Worm (Caenorhabditis elegans) whole organism, L2 larva: ENCODE data around the gene gck-1.

Experiments
- R02D3.7 ChIP-seq: fragments of 150-350 bp; optimal IDR thresholded peaks from 2 replicates; lab custom pipeline; 2014; ENCODE audit warnings: missing biosample characterization, missing genetic modification characterization
- ZK546.5 ChIP-seq: sonication (generic microtip); optimal IDR thresholded peaks from 2 replicates; lab custom pipeline; 2017; ENCODE audit warnings: missing biosample characterization, missing genetic modification characterization
- aly-2 ChIP-seq: fragments of 150-350 bp; optimal IDR thresholded peaks from 2 replicates; lab custom pipeline; 2014; ENCODE audit warnings: missing biosample characterization, missing genetic modification characterization
- blmp-1 ChIP-seq: sonication (generic microtip); optimal IDR thresholded peaks from 2 replicates; lab custom pipeline; 2017; ENCODE audit warnings: missing genetic modification characterization, mild to moderate bottlenecking, missing compliant biosample characterization, antibody characterized with exemption, moderate library complexity; ENCODE audit not compliant: insufficient read depth
- dmd-4 ChIP-seq: sonication (generic microtip); optimal IDR thresholded peaks from 2 replicates; lab custom pipeline; 2017; ENCODE audit warnings: missing biosample characterization, missing genetic modification characterization
- lin-39 ChIP-seq: fragments of 150-350 bp; optimal IDR thresholded peaks from 2 replicates; lab custom pipeline; 2014; ENCODE audit warnings: missing biosample characterization, missing genetic modification reagents, missing genetic modification characterization
- nhr-10 ChIP-seq: sonication (generic microtip); optimal IDR thresholded peaks from 2 replicates; lab custom pipeline; 2017; ENCODE audit warnings: missing biosample characterization, missing genetic modification characterization
- skn-1 ChIP-seq: sonication (generic microtip); optimal IDR thresholded peaks from 2 replicates; lab custom pipeline; 2017; ENCODE audit warnings: missing biosample characterization, missing genetic modification characterization
- unc-55 ChIP-seq: fragments of 150-350 bp; sonication (generic microtip); optimal IDR thresholded peaks from 3 replicates; lab custom pipeline; 2014; ENCODE audit warnings: missing biosample characterization, missing genetic modification reagents, missing genetic modification characterization
- ztf-11 ChIP-seq: sonication (generic microtip); optimal IDR thresholded peaks from 2 replicates; lab custom pipeline; 2017; ENCODE audit warnings: missing biosample characterization, missing genetic modification characterization
- ztf-4 ChIP-seq: fragments of 150-350 bp; optimal IDR thresholded peaks from 2 replicates; lab custom pipeline; 2014; ENCODE audit warnings: missing biosample characterization, missing genetic modification characterization

DNA sequence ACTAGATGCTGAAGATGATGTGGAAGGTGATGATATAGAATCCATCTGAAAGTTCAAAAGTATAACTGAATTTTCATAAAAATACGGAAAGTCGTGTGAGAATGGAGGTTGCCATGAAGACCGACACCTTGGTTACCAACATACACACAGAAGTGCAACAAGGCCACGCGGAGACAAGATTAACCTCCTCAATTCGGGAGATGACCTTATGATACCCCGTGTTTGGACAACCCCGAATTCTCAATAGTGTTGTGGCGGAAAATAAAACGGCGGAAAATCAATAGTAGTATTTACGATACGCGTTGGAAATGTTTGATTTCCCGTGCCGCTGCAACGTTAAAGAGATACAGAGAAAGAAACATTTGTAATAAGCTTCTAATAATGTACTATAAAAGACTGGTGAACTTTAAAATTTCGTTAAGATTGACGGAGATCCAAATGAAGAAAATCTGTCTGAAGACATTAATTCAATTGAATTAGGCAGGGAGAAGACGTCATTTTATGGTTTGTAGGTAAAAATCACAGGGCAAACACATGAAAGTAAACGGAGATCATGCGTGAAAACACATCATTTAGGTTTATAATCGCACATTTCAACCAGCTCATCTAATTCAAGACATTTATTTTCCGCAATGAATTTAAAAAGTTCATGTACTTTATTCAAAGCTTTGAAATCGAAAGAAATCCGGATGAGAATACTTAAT, 16.6 kb downstream of the gck-1 start, which contains the start of gene nhr-44:
- TF ChIP-seq ztf-4 (tag; lab: Kevin White, UChicago) (no peak), dmd-4 (no peak), nhr-10 (tag; lab: Kevin White, UChicago) (no peak), ZK546.5 (tag; lab: Kevin White, UChicago) (no peak), lin-39 (tag; lab: Kevin White, UChicago) (no peak), ztf-11 (no peak), R02D3.7 (no peak), unc-55 (GFP tag; lab: Kevin White, UChicago) (no peak), skn-1 (tag; lab: Kevin White, UChicago) (no peak), aly-2 (tag; lab: Kevin White, UChicago) (no peak), blmp-1 (tag; lab: Kevin White, UChicago) (no peak)
